Worm (Caenorhabditis elegans) whole organism, late embryonic: Measurements from ENCODE around the gene spon-1.

ENCODE experiments used
- F13H6.1 ChIP-seq: sonication (generic microtip); optimal IDR thresholded peaks from 2 replicates; lab custom pipeline; 2016; ENCODE audit warnings: missing genetic modification characterization, missing compliant biosample characterization
- K02D7.2 ChIP-seq: sonication (generic microtip); optimal IDR thresholded peaks from 2 replicates; lab custom pipeline; 2017; ENCODE audit warnings: mild to moderate bottlenecking, missing genetic modification characterization, missing compliant biosample characterization
- Y22D7AL.16 ChIP-seq: sonication (generic microtip); optimal IDR thresholded peaks from 2 replicates; lab custom pipeline; 2016; ENCODE audit warnings: missing genetic modification characterization, missing compliant biosample characterization
- ahr-1 ChIP-seq: sonication (generic microtip); optimal IDR thresholded peaks from 2 replicates; lab custom pipeline; 2016; ENCODE audit warnings: missing genetic modification characterization, missing compliant biosample characterization
- ama-1 ChIP-seq: fragments of 150-350 bp; optimal IDR thresholded peaks from 2 replicates; lab custom pipeline; 2014
- ceh-18 ChIP-seq: sonication (generic microtip); optimal IDR thresholded peaks from 2 replicates; lab custom pipeline; 2016; ENCODE audit warnings: missing genetic modification characterization, missing compliant biosample characterization
- ceh-19 ChIP-seq: fragments of 200-800 bp; sonication (Bioruptor generic); optimal IDR thresholded peaks from 2 replicates; lab custom pipeline; 2018; ENCODE audit warnings: mild to moderate bottlenecking, missing genetic modification characterization, missing compliant biosample characterization
- ceh-2 ChIP-seq: sonication (generic microtip); optimal IDR thresholded peaks from 2 replicates; lab custom pipeline; 2016; ENCODE audit warnings: missing genotype, missing genetic modification characterization, missing compliant biosample characterization
- ceh-22 ChIP-seq: sonication (generic microtip); optimal IDR thresholded peaks from 2 replicates; lab custom pipeline; 2017; ENCODE audit warnings: missing biosample characterization, missing genetic modification characterization
- ceh-34 ChIP-seq: sonication (generic microtip); optimal IDR thresholded peaks from 2 replicates; lab custom pipeline; 2016; ENCODE audit warnings: mild to moderate bottlenecking, missing genetic modification characterization, missing compliant biosample characterization
- ceh-45 ChIP-seq: fragments of 200-800 bp; sonication (Bioruptor generic); IDR thresholded peaks from 2 replicates; pipeline ENCODE4 v1.3.6; 2022; ENCODE audit warnings: missing genetic modification reagents, missing genetic modification characterization, missing compliant biosample characterization
- ceh-48 ChIP-seq: sonication (generic microtip); optimal IDR thresholded peaks from 2 replicates; lab custom pipeline; 2016; ENCODE audit warnings: missing genetic modification characterization, inconsistent platforms, missing compliant biosample characterization
- ceh-9 ChIP-seq: sonication (generic microtip); optimal IDR thresholded peaks from 2 replicates; lab custom pipeline; 2016; ENCODE audit warnings: mild to moderate bottlenecking, missing genetic modification characterization, inconsistent platforms, missing compliant biosample characterization
- dmd-4 ChIP-seq: sonication (generic microtip); optimal IDR thresholded peaks from 2 replicates; lab custom pipeline; 2016; ENCODE audit warnings: borderline replicate concordance, missing genetic modification characterization, missing compliant biosample characterization
- ets-4 ChIP-seq: sonication (generic microtip); optimal IDR thresholded peaks from 2 replicates; lab custom pipeline; 2016; ENCODE audit warnings: missing genetic modification characterization, missing compliant biosample characterization
- fax-1 ChIP-seq: sonication (generic microtip); optimal IDR thresholded peaks from 2 replicates; lab custom pipeline; 2016; ENCODE audit warnings: missing genotype, missing genetic modification characterization, missing compliant biosample characterization
- fkh-10 ChIP-seq: fragments of 150-350 bp; optimal IDR thresholded peaks from 2 replicates; lab custom pipeline; 2014; ENCODE audit warnings: missing biosample characterization, missing genetic modification reagents, missing genetic modification characterization
- fkh-6 ChIP-seq: sonication (generic microtip); optimal IDR thresholded peaks from 2 replicates; lab custom pipeline; 2016; ENCODE audit warnings: missing genetic modification characterization, missing compliant biosample characterization
- hlh-13 ChIP-seq: fragments of 200-800 bp; sonication (Bioruptor generic); optimal IDR thresholded peaks from 2 replicates; lab custom pipeline; 2018; ENCODE audit warnings: mild to moderate bottlenecking, missing genetic modification characterization, missing compliant biosample characterization
- hlh-15 ChIP-seq: sonication (generic microtip); optimal IDR thresholded peaks from 2 replicates; lab custom pipeline; 2016; ENCODE audit warnings: missing genetic modification characterization, missing compliant biosample characterization
- hlh-30 ChIP-seq: sonication (generic microtip); optimal IDR thresholded peaks from 2 replicates; lab custom pipeline; 2017; ENCODE audit warnings: antibody characterized with exemption, missing genetic modification characterization, missing compliant biosample characterization; ENCODE audit not compliant: insufficient read depth
- lim-6 ChIP-seq: sonication (generic microtip); optimal IDR thresholded peaks from 2 replicates; lab custom pipeline; 2016; ENCODE audit warnings: missing genetic modification characterization, missing compliant biosample characterization
- lin-11 ChIP-seq: fragments of 200-800 bp; sonication (Bioruptor generic); optimal IDR thresholded peaks from 2 replicates; lab custom pipeline; 2018; ENCODE audit warnings: mild to moderate bottlenecking, missing genetic modification characterization, missing compliant biosample characterization
- mec-3 ChIP-seq: sonication (generic microtip); optimal IDR thresholded peaks from 2 replicates; lab custom pipeline; 2016; ENCODE audit warnings: borderline replicate concordance, missing genetic modification characterization, missing compliant biosample characterization
- nfya-1 ChIP-seq: sonication (generic microtip); optimal IDR thresholded peaks from 2 replicates; lab custom pipeline; 2017; ENCODE audit warnings: missing genetic modification characterization, mild to moderate bottlenecking, missing compliant biosample characterization, antibody characterized with exemption, moderate library complexity
- npax-4 ChIP-seq: sonication (generic microtip); optimal IDR thresholded peaks from 2 replicates; lab custom pipeline; 2016; ENCODE audit warnings: missing genetic modification characterization, missing compliant biosample characterization
- pag-3 ChIP-seq: sonication (generic microtip); optimal IDR thresholded peaks from 2 replicates; lab custom pipeline; 2016; ENCODE audit warnings: missing compliant biosample characterization, missing genetic modification characterization, borderline replicate concordance
- pat-9 ChIP-seq: fragments of 200-800 bp; sonication (Bioruptor generic); optimal IDR thresholded peaks from 2 replicates; lab custom pipeline; 2018; ENCODE audit warnings: mild to moderate bottlenecking, missing genetic modification characterization, moderate library complexity, missing compliant biosample characterization
- pha-2 ChIP-seq: sonication (generic microtip); optimal IDR thresholded peaks from 2 replicates; lab custom pipeline; 2017; ENCODE audit warnings: mild to moderate bottlenecking, missing genetic modification characterization, missing compliant biosample characterization
- pha-4 ChIP-seq: fragments of 150-350 bp; optimal IDR thresholded peaks from 2 replicates; lab custom pipeline; 2018; ENCODE audit warnings: missing biosample characterization, missing genetic modification reagents, missing genetic modification characterization
- pros-1 ChIP-seq: fragments of 150-350 bp; optimal IDR thresholded peaks from 2 replicates; lab custom pipeline; 2014; ENCODE audit warnings: missing biosample characterization, missing genetic modification reagents, missing genetic modification characterization
- ref-2 ChIP-seq: sonication (generic microtip); optimal IDR thresholded peaks from 2 replicates; lab custom pipeline; 2016; ENCODE audit warnings: missing genetic modification characterization, missing compliant biosample characterization
- rnt-1 ChIP-seq: sonication (generic microtip); optimal IDR thresholded peaks from 2 replicates; lab custom pipeline; 2016; ENCODE audit warnings: missing genetic modification characterization, missing compliant biosample characterization
- sox-2 ChIP-seq: fragments of 200-800 bp; sonication (Bioruptor generic); IDR thresholded peaks from 2 replicates; pipeline ENCODE4 v1.3.6; 2022; ENCODE audit warnings: missing genetic modification reagents, missing genetic modification characterization, missing compliant biosample characterization
- sox-4 ChIP-seq: sonication (generic microtip); optimal IDR thresholded peaks from 2 replicates; lab custom pipeline; 2017; ENCODE audit warnings: mild to moderate bottlenecking, missing genetic modification characterization, inconsistent platforms, missing compliant biosample characterization
- tbx-7 ChIP-seq: sonication (generic microtip); optimal IDR thresholded peaks from 2 replicates; lab custom pipeline; 2016; ENCODE audit warnings: missing genotype, missing genetic modification characterization, missing compliant biosample characterization
- unc-3 ChIP-seq, 2 experiments: fragments of 200-800 bp in 1 of 2; sonication (Bioruptor generic) in 1 of 2; sonication (generic microtip) in 1 of 2; conservative IDR thresholded peaks in 1 of 2; optimal IDR thresholded peaks in 1 of 2; 2 replicates each; pipeline versions ENCODE4 v1.3.6 to Lab custom; 2016 to 2022; ENCODE audit warnings: missing compliant biosample characterization in 2 of 2, missing genetic modification characterization in 2 of 2, missing genetic modification reagents in 1 of 2
- unc-86 ChIP-seq: sonication (generic microtip); optimal IDR thresholded peaks from 2 replicates; lab custom pipeline; 2016; ENCODE audit warnings: missing genetic modification characterization, missing compliant biosample characterization
- zip-5 ChIP-seq: sonication (generic microtip); optimal IDR thresholded peaks from 2 replicates; lab custom pipeline; 2016; ENCODE audit warnings: missing genetic modification characterization, missing compliant biosample characterization
- ztf-16 ChIP-seq: sonication (generic microtip); optimal IDR thresholded peaks from 2 replicates; lab custom pipeline; 2017; ENCODE audit warnings: missing genetic modification characterization, missing compliant biosample characterization

spon-1 gene

DNA sequence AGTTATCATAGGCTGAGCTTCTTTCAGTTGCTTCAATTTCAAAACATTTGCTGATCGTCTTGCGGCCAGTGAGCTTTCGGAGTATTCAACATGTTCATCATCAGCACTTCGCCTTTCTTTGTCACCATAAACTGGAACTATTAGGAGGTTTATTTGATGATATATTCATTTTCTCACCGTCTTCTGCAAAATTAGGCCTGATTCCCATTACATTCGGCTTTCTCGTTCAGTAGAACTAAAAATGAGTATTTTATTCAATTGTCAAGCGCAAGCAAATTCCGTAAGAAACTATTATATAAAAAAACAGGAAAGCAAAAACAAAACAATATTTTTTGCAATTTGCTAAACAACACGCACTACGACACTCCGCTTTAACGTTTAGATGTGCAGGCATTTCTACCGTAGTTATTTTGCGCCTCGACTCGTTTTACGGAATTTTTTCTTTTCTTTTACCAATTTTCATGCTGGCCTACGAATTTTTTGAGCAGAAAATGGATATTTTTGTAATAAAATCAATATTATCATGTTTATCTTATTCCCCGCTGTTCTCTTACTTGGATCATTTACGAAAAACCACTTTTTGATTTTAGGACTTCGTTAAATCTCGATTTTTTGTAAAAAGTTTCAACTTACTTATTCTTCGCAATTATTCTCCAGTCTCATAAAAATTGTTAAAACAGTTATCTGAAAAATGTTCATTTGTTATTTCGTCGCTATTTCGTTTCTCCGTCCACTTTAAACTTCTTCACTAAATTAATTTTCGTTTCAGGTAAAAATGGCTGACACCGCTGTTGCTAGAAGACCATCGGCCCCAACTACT, 11.4 kb upstream of the spon-1 start, which contains the start of the genes farl-11 and rpl-33 (continued):
- TF ChIP-seq pha-4 (no peak), ceh-18 (tag; lab: Kevin White, UChicago) (peak; percentile 54), pag-3 (tag; lab: Kevin White, UChicago) (no peak), unc-86 (tag; lab: Kevin White, UChicago) (no peak), nfya-1 (peak; percentile 73), fkh-10 (GFP tag; lab: Kevin White, UChicago) (no peak), pat-9 (tag; lab: Kevin White, UChicago) (no peak), ceh-34 (tag; lab: Kevin White, UChicago) (peak; percentile 23), K02D7.2 (tag; lab: Kevin White, UChicago) (no peak), sox-4 (no peak), ref-2 (tag; lab: Kevin White, UChicago) (peak; percentile 29), ceh-9 (tag; lab: Kevin White, UChicago) (no peak), ceh-45 (GFP tag; lab: Robert Waterston, UW) (no peak), fax-1 (no peak), zip-5 (tag; lab: Kevin White, UChicago) (no peak), ceh-19 (GFP tag; lab: Kevin White, UChicago) (no peak), tbx-7 (tag; lab: Kevin White, UChicago) (no peak), dmd-4 (tag; lab: Kevin White, UChicago) (no peak), hlh-15 (tag; lab: Kevin White, UChicago) (no peak), ahr-1 (no peak), rnt-1 (tag; lab: Kevin White, UChicago) (peak; percentile 19), hlh-30 (tag; lab: Kevin White, UChicago) (no peak)

DNA sequence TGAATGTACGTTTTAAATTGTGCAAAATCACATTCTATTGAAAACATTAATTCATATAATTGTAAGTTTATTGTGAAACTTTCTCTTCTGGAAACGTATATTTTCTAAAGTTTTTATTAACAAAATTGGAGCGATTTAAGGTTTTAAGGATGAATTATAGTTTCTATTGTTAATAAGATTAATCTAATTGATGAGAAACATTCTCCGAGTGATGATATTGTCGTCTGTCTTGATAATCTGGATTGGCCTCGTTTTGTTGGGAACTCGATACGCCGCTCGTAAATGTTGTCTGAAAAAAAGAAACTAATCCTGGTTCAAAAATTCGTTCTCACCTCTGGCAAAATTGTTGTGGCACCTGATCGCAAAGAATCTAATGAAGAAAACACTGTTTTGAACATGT, 10.0 kb upstream of the spon-1 start:
- TF ChIP-seq unc-3 (GFP tag; conservative IDR thresholded peaks at IDR 0.05; lab: Robert Waterston, UW) (no peak), unc-3 (tag; optimal IDR thresholded peaks at IDR 0.05; lab: Kevin White, UChicago) (no peak), lin-11 (tag; lab: Kevin White, UChicago) (no peak), sox-2 (GFP tag; lab: Robert Waterston, UW) (no peak), ceh-22 (tag; lab: Kevin White, UChicago) (no peak), ceh-18 (tag; lab: Kevin White, UChicago) (no peak), ceh-48 (tag; lab: Kevin White, UChicago) (no peak), ceh-2 (tag; lab: Kevin White, UChicago) (no peak), ets-4 (tag; lab: Kevin White, UChicago) (no peak), hlh-15 (tag; lab: Kevin White, UChicago) (no peak), ztf-16 (tag; lab: Kevin White, UChicago) (no peak), pros-1 (tag; lab: Kevin White, UChicago) (no peak), Y22D7AL.16 (tag; lab: Kevin White, UChicago) (no peak), fax-1 (no peak), fkh-10 (GFP tag; lab: Kevin White, UChicago) (no peak), npax-4 (tag; lab: Kevin White, UChicago) (no peak), F13H6.1 (tag; lab: Kevin White, UChicago) (no peak)

DNA sequence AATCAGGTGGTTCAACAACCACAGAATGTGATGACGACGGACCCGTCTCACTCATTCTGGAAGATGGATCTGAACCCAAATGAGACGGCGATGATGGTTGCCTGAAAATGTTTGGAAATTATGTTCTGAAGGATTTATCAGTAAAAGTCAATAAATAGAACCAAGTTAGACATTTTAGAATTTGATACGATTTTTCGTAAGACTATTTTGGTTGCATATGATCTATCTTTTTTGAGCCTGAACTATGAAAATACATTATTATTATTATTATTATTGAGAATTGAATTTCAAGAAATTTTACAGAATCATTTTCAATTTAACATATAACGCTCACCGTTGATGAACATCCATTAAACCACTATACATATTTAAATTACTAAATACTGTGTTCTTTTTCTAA, 6.4 kb upstream of the spon-1 start, which contains the start of gene F10E7.9:
TSS of gene F10E7.9 (minus strand) at position 101 of the 400 bp plus-strand sequence.
- TF ChIP-seq mec-3 (tag; lab: Kevin White, UChicago) (no peak), pros-1 (tag; lab: Kevin White, UChicago) (no peak), Y22D7AL.16 (tag; lab: Kevin White, UChicago) (no peak), ceh-9 (tag; lab: Kevin White, UChicago) (no peak), hlh-13 (GFP tag; lab: Kevin White, UChicago) (no peak), F13H6.1 (tag; lab: Kevin White, UChicago) (no peak), pha-2 (tag; lab: Kevin White, UChicago) (no peak), pat-9 (tag; lab: Kevin White, UChicago) (no peak), lim-6 (tag; lab: Kevin White, UChicago) (no peak), fkh-6 (tag; lab: Kevin White, UChicago) (no peak), ceh-19 (GFP tag; lab: Kevin White, UChicago) (no peak), ama-1 (lab: Kevin White, UChicago) (no peak), ztf-16 (tag; lab: Kevin White, UChicago) (no peak), rnt-1 (tag; lab: Kevin White, UChicago) (no peak)
